Worm (Caenorhabditis elegans) whole organism, young adult: ENCODE data around the gene sri-1.

Experiments used
- C17E4.6 ChIP-seq: fragments of 200-800 bp; sonication (Bioruptor generic); IDR thresholded peaks from 2 replicates; pipeline ENCODE4 v1.3.6; 2022; ENCODE audit warnings: missing genetic modification reagents, missing genetic modification characterization, missing compliant biosample characterization
- F10E7.11 ChIP-seq: sonication (generic microtip); optimal IDR thresholded peaks from 2 replicates; lab custom pipeline; 2017; ENCODE audit warnings: mild to moderate bottlenecking, missing genetic modification characterization, moderate library complexity, missing compliant biosample characterization
- K12H6.12 ChIP-seq: fragments of 200-800 bp; sonication (Bioruptor generic); optimal IDR thresholded peaks from 2 replicates; lab custom pipeline; 2018; ENCODE audit warnings: mild to moderate bottlenecking, missing genetic modification characterization, missing compliant biosample characterization
- bed-1 ChIP-seq: fragments of 200-800 bp; sonication (Bioruptor generic); IDR thresholded peaks from 2 replicates; pipeline ENCODE4 v1.3.6; 2022; ENCODE audit warnings: missing genetic modification reagents, missing genetic modification characterization, missing compliant biosample characterization
- die-1 ChIP-seq: sonication (generic microtip); optimal IDR thresholded peaks from 2 replicates; lab custom pipeline; 2016; ENCODE audit warnings: missing genotype, mild to moderate bottlenecking, missing genetic modification characterization, missing compliant biosample characterization
- efl-1 ChIP-seq: fragments of 150-350 bp; optimal IDR thresholded peaks from 2 replicates; lab custom pipeline; 2014; ENCODE audit warnings: missing biosample characterization, missing genetic modification reagents, missing genetic modification characterization
- egl-44 ChIP-seq: fragments of 200-800 bp; sonication (Bioruptor generic); IDR thresholded peaks from 2 replicates; pipeline ENCODE4 v1.3.6; 2022; ENCODE audit warnings: missing genetic modification reagents, missing genetic modification characterization, missing compliant biosample characterization
- ets-4 ChIP-seq: fragments of 200-800 bp; sonication (Bioruptor generic); optimal IDR thresholded peaks from 2 replicates; lab custom pipeline; 2018; ENCODE audit warnings: mild to moderate bottlenecking, missing genetic modification characterization, missing compliant biosample characterization
- sdz-38 ChIP-seq: sonication (generic microtip); optimal IDR thresholded peaks from 2 replicates; lab custom pipeline; 2016; ENCODE audit warnings: missing genotype, missing genetic modification characterization, missing compliant biosample characterization

DNA sequence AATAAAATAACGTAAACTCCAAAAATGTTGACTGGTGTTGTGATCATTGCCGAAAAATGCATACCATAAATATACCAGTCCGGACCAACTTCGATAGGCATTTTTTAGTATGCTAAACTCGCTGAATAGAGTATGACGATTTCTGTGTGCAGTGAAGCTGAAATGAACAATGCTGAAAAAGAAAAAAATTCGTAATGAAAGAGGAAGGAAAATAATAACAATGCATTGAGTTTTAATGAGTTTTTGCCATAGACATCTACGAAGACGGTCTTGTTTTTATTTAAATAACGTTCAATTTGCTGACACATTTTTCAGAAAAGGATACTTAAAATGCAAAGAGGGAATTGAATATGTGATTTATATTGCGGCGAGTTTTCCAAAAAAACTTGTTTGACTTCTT lies at the start of gene sri-1:
- TF ChIP-seq F10E7.11 (tag; lab: Kevin White, UChicago), result no peak
- no peak for TF ChIP-seq ets-4 (GFP tag; lab: Kevin White, UChicago)
- TF ChIP-seq bed-1 (GFP tag; lab: Robert Waterston, UW), result no peak
- no peak for TF ChIP-seq die-1
- no peak for TF ChIP-seq K12H6.12 (tag; lab: Kevin White, UChicago)
- TF ChIP-seq sdz-38 (tag; lab: Kevin White, UChicago), result no peak
- TF ChIP-seq egl-44 (GFP tag; lab: Robert Waterston, UW), result no peak
- TF ChIP-seq efl-1 (GFP tag; lab: Kevin White, UChicago), result no peak
- no peak for TF ChIP-seq C17E4.6 (GFP tag; lab: Robert Waterston, UW)
